Worm (Caenorhabditis elegans) whole organism, late embryonic: ENCODE data around the gene F54F7.9.

Source experiments
- C38D4.7 ChIP-seq: fragments of 200-800 bp; sonication (Bioruptor generic); optimal IDR thresholded peaks from 2 replicates; lab custom pipeline; 2018; ENCODE audit warnings: mild to moderate bottlenecking, missing genetic modification characterization, moderate library complexity, missing compliant biosample characterization
- F13H6.1 ChIP-seq: sonication (generic microtip); optimal IDR thresholded peaks from 2 replicates; lab custom pipeline; 2016; ENCODE audit warnings: missing genetic modification characterization, missing compliant biosample characterization
- K09A11.1 ChIP-seq: sonication (generic microtip); optimal IDR thresholded peaks from 2 replicates; lab custom pipeline; 2017; ENCODE audit warnings: antibody characterized with exemption, mild to moderate bottlenecking, missing genetic modification characterization, missing compliant biosample characterization; ENCODE audit not compliant: insufficient read depth
- T23F11.4 ChIP-seq: fragments of 200-800 bp; sonication (Bioruptor generic); optimal IDR thresholded peaks from 2 replicates; lab custom pipeline; 2018; ENCODE audit warnings: mild to moderate bottlenecking, missing genetic modification characterization, missing compliant biosample characterization
- Y22D7AL.16 ChIP-seq: sonication (generic microtip); optimal IDR thresholded peaks from 2 replicates; lab custom pipeline; 2016; ENCODE audit warnings: missing genetic modification characterization, missing compliant biosample characterization
- ahr-1 ChIP-seq: sonication (generic microtip); optimal IDR thresholded peaks from 2 replicates; lab custom pipeline; 2016; ENCODE audit warnings: missing genetic modification characterization, missing compliant biosample characterization
- ceh-14 ChIP-seq: sonication (generic microtip); optimal IDR thresholded peaks from 2 replicates; lab custom pipeline; 2016; ENCODE audit warnings: missing genotype, missing genetic modification characterization, missing compliant biosample characterization
- ceh-2 ChIP-seq: sonication (generic microtip); optimal IDR thresholded peaks from 2 replicates; lab custom pipeline; 2016; ENCODE audit warnings: missing genotype, missing genetic modification characterization, missing compliant biosample characterization
- ceh-24 ChIP-seq: sonication (generic microtip); optimal IDR thresholded peaks from 2 replicates; lab custom pipeline; 2016; ENCODE audit warnings: mild to moderate bottlenecking, missing genetic modification characterization, missing compliant biosample characterization
- ceh-30 ChIP-seq: fragments of 150-350 bp; optimal IDR thresholded peaks from 2 replicates; lab custom pipeline; 2014; ENCODE audit warnings: missing biosample characterization, missing genetic modification characterization
- ceh-31 ChIP-seq: sonication (generic microtip); optimal IDR thresholded peaks from 2 replicates; lab custom pipeline; 2016; ENCODE audit warnings: missing genetic modification characterization, missing compliant biosample characterization
- ceh-34 ChIP-seq: sonication (generic microtip); optimal IDR thresholded peaks from 2 replicates; lab custom pipeline; 2016; ENCODE audit warnings: mild to moderate bottlenecking, missing genetic modification characterization, missing compliant biosample characterization
- ceh-45 ChIP-seq: fragments of 200-800 bp; sonication (Bioruptor generic); IDR thresholded peaks from 2 replicates; pipeline ENCODE4 v1.3.6; 2022; ENCODE audit warnings: missing genetic modification reagents, missing genetic modification characterization, missing compliant biosample characterization
- ceh-48 ChIP-seq: sonication (generic microtip); optimal IDR thresholded peaks from 2 replicates; lab custom pipeline; 2016; ENCODE audit warnings: missing genetic modification characterization, inconsistent platforms, missing compliant biosample characterization
- ceh-6 ChIP-seq: fragments of 200-800 bp; sonication (Bioruptor generic); optimal IDR thresholded peaks from 2 replicates; lab custom pipeline; 2018; ENCODE audit warnings: mild to moderate bottlenecking, missing genetic modification characterization, missing compliant biosample characterization
- ceh-9 ChIP-seq: sonication (generic microtip); optimal IDR thresholded peaks from 2 replicates; lab custom pipeline; 2016; ENCODE audit warnings: mild to moderate bottlenecking, missing genetic modification characterization, inconsistent platforms, missing compliant biosample characterization
- che-1 ChIP-seq: sonication (generic microtip); optimal IDR thresholded peaks from 2 replicates; lab custom pipeline; 2016; ENCODE audit warnings: mild to moderate bottlenecking, missing genetic modification characterization, missing compliant biosample characterization
- dmd-4 ChIP-seq: sonication (generic microtip); optimal IDR thresholded peaks from 2 replicates; lab custom pipeline; 2016; ENCODE audit warnings: borderline replicate concordance, missing genetic modification characterization, missing compliant biosample characterization
- elt-2 ChIP-seq: sonication (generic microtip); optimal IDR thresholded peaks from 2 replicates; lab custom pipeline; 2016; ENCODE audit warnings: missing genetic modification reagents, missing genetic modification characterization, missing compliant biosample characterization
- fax-1 ChIP-seq: sonication (generic microtip); optimal IDR thresholded peaks from 2 replicates; lab custom pipeline; 2016; ENCODE audit warnings: missing genotype, missing genetic modification characterization, missing compliant biosample characterization
- fkh-10 ChIP-seq: fragments of 150-350 bp; optimal IDR thresholded peaks from 2 replicates; lab custom pipeline; 2014; ENCODE audit warnings: missing biosample characterization, missing genetic modification reagents, missing genetic modification characterization
- fkh-6 ChIP-seq: sonication (generic microtip); optimal IDR thresholded peaks from 2 replicates; lab custom pipeline; 2016; ENCODE audit warnings: missing genetic modification characterization, missing compliant biosample characterization
- gmeb-2 ChIP-seq: sonication (generic microtip); optimal IDR thresholded peaks from 2 replicates; lab custom pipeline; 2016; ENCODE audit warnings: missing genetic modification characterization, inconsistent platforms, missing compliant biosample characterization
- hlh-13 ChIP-seq: fragments of 200-800 bp; sonication (Bioruptor generic); optimal IDR thresholded peaks from 2 replicates; lab custom pipeline; 2018; ENCODE audit warnings: mild to moderate bottlenecking, missing genetic modification characterization, missing compliant biosample characterization
- madf-2 ChIP-seq: sonication (generic microtip); optimal IDR thresholded peaks from 2 replicates; lab custom pipeline; 2017; ENCODE audit warnings: missing genetic modification characterization, missing compliant biosample characterization
- mec-3 ChIP-seq: sonication (generic microtip); optimal IDR thresholded peaks from 2 replicates; lab custom pipeline; 2016; ENCODE audit warnings: borderline replicate concordance, missing genetic modification characterization, missing compliant biosample characterization
- nfya-1 ChIP-seq: sonication (generic microtip); optimal IDR thresholded peaks from 2 replicates; lab custom pipeline; 2017; ENCODE audit warnings: missing genetic modification characterization, mild to moderate bottlenecking, missing compliant biosample characterization, antibody characterized with exemption, moderate library complexity
- nhr-11 ChIP-seq: fragments of 150-350 bp; optimal IDR thresholded peaks from 2 replicates; lab custom pipeline; 2014; ENCODE audit warnings: missing biosample characterization, missing genetic modification characterization
- nhr-232 ChIP-seq: sonication (generic microtip); optimal IDR thresholded peaks from 2 replicates; lab custom pipeline; 2016; ENCODE audit warnings: missing genetic modification characterization, missing compliant biosample characterization
- npax-4 ChIP-seq: sonication (generic microtip); optimal IDR thresholded peaks from 2 replicates; lab custom pipeline; 2016; ENCODE audit warnings: missing genetic modification characterization, missing compliant biosample characterization
- pax-1 ChIP-seq: fragments of 150-350 bp; optimal IDR thresholded peaks from 2 replicates; lab custom pipeline; 2014; ENCODE audit warnings: missing biosample characterization, missing genetic modification characterization
- pha-4 ChIP-seq: fragments of 150-350 bp; optimal IDR thresholded peaks from 2 replicates; lab custom pipeline; 2018; ENCODE audit warnings: missing biosample characterization, missing genetic modification reagents, missing genetic modification characterization
- sdc-2 ChIP-seq: sonication (generic microtip); optimal IDR thresholded peaks from 2 replicates; lab custom pipeline; 2016; ENCODE audit warnings: missing genotype, missing genetic modification characterization, missing compliant biosample characterization
- syd-9 ChIP-seq: sonication (generic microtip); optimal IDR thresholded peaks from 2 replicates; lab custom pipeline; 2016; ENCODE audit warnings: mild to moderate bottlenecking, missing genetic modification characterization, moderate library complexity, missing compliant biosample characterization
- tbx-7 ChIP-seq: sonication (generic microtip); optimal IDR thresholded peaks from 2 replicates; lab custom pipeline; 2016; ENCODE audit warnings: missing genotype, missing genetic modification characterization, missing compliant biosample characterization
- ttx-3 ChIP-seq: sonication (generic microtip); optimal IDR thresholded peaks from 2 replicates; lab custom pipeline; 2016; ENCODE audit warnings: missing genetic modification reagents, missing genetic modification characterization, missing compliant biosample characterization
- unc-3 ChIP-seq, 2 experiments: fragments of 200-800 bp in 1 of 2; sonication (Bioruptor generic) in 1 of 2; sonication (generic microtip) in 1 of 2; conservative IDR thresholded peaks in 1 of 2; optimal IDR thresholded peaks in 1 of 2; 2 replicates each; pipeline versions ENCODE4 v1.3.6 to Lab custom; 2016 to 2022; ENCODE audit warnings: missing compliant biosample characterization in 2 of 2, missing genetic modification characterization in 2 of 2, missing genetic modification reagents in 1 of 2
- unc-42 ChIP-seq: sonication (generic microtip); optimal IDR thresholded peaks from 2 replicates; lab custom pipeline; 2016; ENCODE audit warnings: missing genotype, missing genetic modification characterization, missing compliant biosample characterization
- unc-86 ChIP-seq: sonication (generic microtip); optimal IDR thresholded peaks from 2 replicates; lab custom pipeline; 2016; ENCODE audit warnings: missing genetic modification characterization, missing compliant biosample characterization

Gene F54F7.9

ce11 chrX:11863307-11863706 lies 14.8 kb upstream of the F54F7.9 start, which contains the start of gene F54F7.10:
Gene F54F7.10, plus strand, starts transcription at chrX:11863607.
- TF ChIP-seq fax-1: no peak
- TF ChIP-seq ceh-48 (tag; lab: Kevin White, UChicago): no peak
- no peak for TF ChIP-seq elt-2 (tag; lab: Kevin White, UChicago)
- no peak for TF ChIP-seq unc-3 (GFP tag; conservative IDR thresholded peaks at IDR 0.05; lab: Robert Waterston, UW)
- TF ChIP-seq unc-3 (tag; optimal IDR thresholded peaks at IDR 0.05; lab: Kevin White, UChicago): no peak
- no peak for TF ChIP-seq nhr-232
- TF ChIP-seq ceh-2: no peak
- no peak for TF ChIP-seq ceh-9 (tag; lab: Kevin White, UChicago)
- no peak for TF ChIP-seq unc-86 (tag; lab: Kevin White, UChicago)
- no peak for TF ChIP-seq syd-9 (tag; lab: Kevin White, UChicago)
- TF ChIP-seq K09A11.1 (tag; lab: Kevin White, UChicago): no peak
- TF ChIP-seq C38D4.7 (GFP tag; lab: Kevin White, UChicago): no peak
- TF ChIP-seq pha-4 (tag; lab: Kevin White, UChicago): no peak
- TF ChIP-seq dmd-4 (tag; lab: Kevin White, UChicago): no peak
- TF ChIP-seq, all 69 proteins: peak for 0

DNA sequence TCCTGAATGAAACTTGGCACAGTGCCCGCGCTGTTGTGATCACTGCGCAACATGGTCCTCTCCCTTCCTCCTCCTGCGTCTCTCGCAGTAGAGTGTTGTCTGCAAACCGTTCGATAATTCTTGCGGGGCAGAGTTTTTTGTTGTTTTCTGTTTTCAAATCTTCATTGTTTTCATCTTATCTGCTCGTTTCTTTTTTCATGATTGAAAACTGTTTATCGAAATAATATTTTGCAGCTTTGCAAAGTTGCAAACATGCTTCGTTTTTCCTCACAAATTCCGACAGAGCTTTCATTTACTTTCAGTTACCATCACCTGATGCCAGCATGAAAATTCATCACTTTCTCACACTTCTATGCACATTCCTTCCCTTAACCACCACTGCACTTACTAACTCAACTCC lies 8.7 kb upstream of the F54F7.9 start, which contains the start of gene mes-1:
TSS of gene mes-1 (plus strand) at position 301 of the 400 bp plus-strand sequence.
- TF ChIP-seq Y22D7AL.16 (tag; lab: Kevin White, UChicago) (no peak), dmd-4 (tag; lab: Kevin White, UChicago) (no peak), unc-3 (GFP tag; conservative IDR thresholded peaks at IDR 0.05; lab: Robert Waterston, UW) (no peak), unc-3 (tag; optimal IDR thresholded peaks at IDR 0.05; lab: Kevin White, UChicago) (no peak), gmeb-2 (no peak), F13H6.1 (tag; lab: Kevin White, UChicago) (no peak), ceh-9 (tag; lab: Kevin White, UChicago) (no peak), fkh-10 (GFP tag; lab: Kevin White, UChicago) (no peak), ceh-48 (tag; lab: Kevin White, UChicago) (no peak), ceh-14 (no peak), ceh-45 (GFP tag; lab: Robert Waterston, UW) (no peak), sdc-2 (tag; lab: Kevin White, UChicago) (no peak), pax-1 (tag; lab: Kevin White, UChicago) (no peak), ceh-6 (GFP tag; lab: Kevin White, UChicago) (no peak), ceh-24 (tag; lab: Kevin White, UChicago) (no peak), mec-3 (tag; lab: Kevin White, UChicago) (no peak), ceh-31 (no peak)

DNA sequence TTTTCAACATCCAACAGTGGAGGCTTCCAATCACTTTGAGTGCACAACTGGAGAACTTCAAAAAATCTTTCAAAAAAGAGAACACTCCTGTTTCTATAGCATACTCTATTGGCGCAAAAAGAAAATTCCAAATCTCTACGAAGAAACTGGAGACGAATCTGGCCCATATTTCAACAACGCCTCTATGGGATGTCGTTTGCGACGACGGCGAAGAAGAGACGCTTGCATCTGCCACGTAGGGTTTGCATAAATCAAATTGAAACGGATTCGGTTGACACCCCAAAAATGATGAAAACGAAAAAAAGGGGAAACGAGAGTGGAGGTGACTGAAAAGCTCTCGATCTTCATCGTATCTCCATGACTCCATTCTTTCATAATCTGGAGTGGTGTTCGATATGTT lies 7.7 kb upstream of the F54F7.9 start:
- TF ChIP-seq nhr-11 (tag; lab: Kevin White, UChicago): no peak
- TF ChIP-seq ceh-34 (tag; lab: Kevin White, UChicago): no peak
- TF ChIP-seq dmd-4 (tag; lab: Kevin White, UChicago): no peak
- no peak for TF ChIP-seq ttx-3
- no peak for TF ChIP-seq hlh-13 (GFP tag; lab: Kevin White, UChicago)
- TF ChIP-seq fkh-6: no peak
- TF ChIP-seq nfya-1 (tag; lab: Kevin White, UChicago): no peak
- no peak for TF ChIP-seq ceh-48 (tag; lab: Kevin White, UChicago)
- TF ChIP-seq mec-3 (tag; lab: Kevin White, UChicago): no peak
- TF ChIP-seq ceh-2: no peak
- TF ChIP-seq npax-4 (tag; lab: Kevin White, UChicago): no peak
- TF ChIP-seq ahr-1 (tag; lab: Kevin White, UChicago): no peak
- no peak for TF ChIP-seq ceh-30 (tag; lab: Kevin White, UChicago)

- TF ChIP-seq C38D4.7 (GFP tag; lab: Kevin White, UChicago) (no peak), che-1 (no peak), ceh-34 (tag; lab: Kevin White, UChicago) (no peak), T23F11.4 (no peak), ceh-14 (no peak), fkh-10 (GFP tag; lab: Kevin White, UChicago) (no peak), unc-3 (GFP tag; conservative IDR thresholded peaks at IDR 0.05; lab: Robert Waterston, UW) (no peak), unc-3 (tag; optimal IDR thresholded peaks at IDR 0.05; lab: Kevin White, UChicago) (no peak), tbx-7 (tag; lab: Kevin White, UChicago) (no peak), gmeb-2 (no peak), ceh-45 (GFP tag; lab: Robert Waterston, UW) (no peak), unc-42 (tag; lab: Kevin White, UChicago) (no peak), madf-2 (tag; lab: Kevin White, UChicago) (no peak), ceh-48 (tag; lab: Kevin White, UChicago) (no peak)
- TF ChIP-seq, all 69 proteins: peak for 0
Observed at ce11 chrX:11854903-11855302, 6.4 kb upstream of the F54F7.9 start, which contains the start of gene F54F7.8. Gene F54F7.8, minus strand, starts transcription at chrX:11855003.
